Fruit fly (Drosophila melanogaster) whole organism, prepupa: ENCODE results near the gene Cpr30B.

Experiments
- CG11762 ChIP-seq: fragments of 200-800 bp; sonication (Bioruptor generic); optimal IDR thresholded peaks from 3 replicates; lab custom pipeline; 2016; ENCODE audit warnings: missing biosample characterization, missing genetic modification characterization; ENCODE audit not compliant: insufficient read depth
- CG11902 ChIP-seq: fragments of 200-800 bp; sonication (Bioruptor generic); optimal IDR thresholded peaks from 3 replicates; lab custom pipeline; 2016; ENCODE audit warnings: missing biosample characterization, missing genetic modification characterization
- CG15336 ChIP-seq: fragments of 200-800 bp; sonication (Bioruptor generic); IDR thresholded peaks from 2 replicates; pipeline ENCODE4 v1.3.6; 2022; ENCODE audit warnings: missing biosample characterization, missing genetic modification characterization
- CG1621 ChIP-seq: fragments of 200-800 bp; sonication (Bioruptor generic); optimal IDR thresholded peaks from 3 replicates; lab custom pipeline; 2018; ENCODE audit warnings: missing biosample characterization, mild to moderate bottlenecking, missing genetic modification characterization
- CG3032 ChIP-seq: fragments of 200-800 bp; optimal IDR thresholded peaks from 2 replicates; lab custom pipeline; 2019; ENCODE audit warnings: missing biosample characterization, mild to moderate bottlenecking, missing genetic modification characterization, moderate library complexity
- CG34406 ChIP-seq: fragments of 200-800 bp; sonication (Bioruptor generic); optimal IDR thresholded peaks from 3 replicates; lab custom pipeline; 2016; ENCODE audit warnings: missing biosample characterization, missing genetic modification characterization
- CG3919 ChIP-seq: fragments of 200-800 bp; sonication (Bioruptor generic); optimal IDR thresholded peaks from 3 replicates; lab custom pipeline; 2016; ENCODE audit warnings: missing biosample characterization, missing genetic modification characterization
- CG4318 ChIP-seq: fragments of 200-800 bp; sonication (Bioruptor generic); optimal IDR thresholded peaks from 3 replicates; lab custom pipeline; 2017; ENCODE audit warnings: missing biosample characterization, mild to moderate bottlenecking, missing genetic modification characterization
- CG6163 ChIP-seq: fragments of 200-800 bp; sonication (Bioruptor generic); IDR thresholded peaks from 3 replicates; pipeline ENCODE4 v1.3.6; 2022; ENCODE audit warnings: missing biosample characterization, missing genetic modification characterization
- CG6792 ChIP-seq: fragments of 200-800 bp; sonication (Bioruptor generic); optimal IDR thresholded peaks from 3 replicates; lab custom pipeline; 2016; ENCODE audit warnings: missing biosample characterization, missing genetic modification characterization
- CG6808 ChIP-seq: fragments of 200-800 bp; sonication (Bioruptor generic); optimal IDR thresholded peaks from 3 replicates; lab custom pipeline; 2017; ENCODE audit warnings: missing biosample characterization, missing genetic modification characterization, mild to moderate bottlenecking, moderate library complexity, missing genetic modification reagents
- CG6854 ChIP-seq: fragments of 200-800 bp; sonication (Bioruptor generic); optimal IDR thresholded peaks from 2 replicates; lab custom pipeline; 2017; ENCODE audit warnings: missing biosample characterization, mild to moderate bottlenecking, missing genetic modification characterization
- CG8319 ChIP-seq: fragments of 200-800 bp; sonication (Bioruptor generic); optimal IDR thresholded peaks from 3 replicates; lab custom pipeline; 2016; ENCODE audit warnings: missing biosample characterization, missing genetic modification characterization
- CG8632 ChIP-seq: fragments of 200-800 bp; sonication (Bioruptor generic); optimal IDR thresholded peaks from 3 replicates; lab custom pipeline; 2016; ENCODE audit warnings: missing biosample characterization, missing genetic modification characterization
- CG9139 ChIP-seq: fragments of 200-800 bp; sonication (Bioruptor generic); optimal IDR thresholded peaks from 3 replicates; lab custom pipeline; 2017; ENCODE audit warnings: missing biosample characterization, mild to moderate bottlenecking, missing genetic modification characterization
- Eip75B ChIP-seq: fragments of 200-800 bp; sonication (Bioruptor generic); optimal IDR thresholded peaks from 3 replicates; lab custom pipeline; 2016; ENCODE audit warnings: missing biosample characterization, missing genetic modification characterization
- Eip78C ChIP-seq: fragments of 200-800 bp; sonication (Bioruptor generic); peaks from one replicate; lab custom pipeline; 2016; ENCODE audit warnings: missing biosample characterization, missing genetic modification characterization
- Eip93F ChIP-seq: fragments of 200-800 bp; sonication (Bioruptor generic); optimal IDR thresholded peaks from 2 replicates; lab custom pipeline; 2016; ENCODE audit warnings: missing biosample characterization, mild to moderate bottlenecking, missing genetic modification characterization
- Ets96B ChIP-seq: fragments of 200-800 bp; optimal IDR thresholded peaks from 2 replicates; lab custom pipeline; 2019; ENCODE audit warnings: missing biosample characterization, mild to moderate bottlenecking, missing genetic modification characterization, moderate library complexity
- Hr38 ChIP-seq: sonication (Bioruptor generic); optimal IDR thresholded peaks from 2 replicates; lab custom pipeline; 2016; ENCODE audit warnings: missing biosample characterization, missing genetic modification characterization
- Lpt ChIP-seq: fragments of 200-800 bp; sonication (Bioruptor generic); optimal IDR thresholded peaks from 3 replicates; lab custom pipeline; 2016; ENCODE audit warnings: missing biosample characterization, missing genetic modification characterization
- Smox ChIP-seq: fragments of 200-800 bp; sonication (Bioruptor generic); optimal IDR thresholded peaks from 3 replicates; lab custom pipeline; 2016; ENCODE audit warnings: missing biosample characterization, missing genetic modification characterization
- Sox102F ChIP-seq: fragments of 200-800 bp; sonication (Bioruptor generic); optimal IDR thresholded peaks from 2 replicates; lab custom pipeline; 2016; ENCODE audit warnings: missing biosample characterization, mild to moderate bottlenecking, missing genetic modification characterization
- Sox14 ChIP-seq: fragments of 200-800 bp; sonication (Bioruptor generic); optimal IDR thresholded peaks from 3 replicates; lab custom pipeline; 2016; ENCODE audit warnings: missing biosample characterization, missing genetic modification characterization
- Sox15 ChIP-seq: fragments of 200-800 bp; sonication (Bioruptor generic); optimal IDR thresholded peaks from 3 replicates; lab custom pipeline; 2016; ENCODE audit warnings: missing biosample characterization, missing genetic modification characterization
- achi ChIP-seq: fragments of 200-800 bp; sonication (Bioruptor generic); optimal IDR thresholded peaks from 3 replicates; lab custom pipeline; 2016; ENCODE audit warnings: missing biosample characterization, missing genetic modification characterization
- cyc ChIP-seq: fragments of 200-800 bp; sonication (Bioruptor generic); optimal IDR thresholded peaks from 3 replicates; lab custom pipeline; 2016; ENCODE audit warnings: missing biosample characterization, missing genetic modification characterization
- eg ChIP-seq: fragments of 200-800 bp; sonication (Bioruptor generic); IDR thresholded peaks from 3 replicates; pipeline ENCODE4 v1.3.6; 2022; ENCODE audit warnings: missing biosample characterization, missing genetic modification characterization
- esn ChIP-seq: fragments of 200-800 bp; sonication (Bioruptor generic); optimal IDR thresholded peaks from 2 replicates; lab custom pipeline; 2016; ENCODE audit warnings: missing biosample characterization, mild to moderate bottlenecking, missing genetic modification characterization, moderate library complexity
- fd59A ChIP-seq: fragments of 200-800 bp; sonication (Bioruptor generic); optimal IDR thresholded peaks from 2 replicates; lab custom pipeline; 2017; ENCODE audit warnings: missing biosample characterization, mild to moderate bottlenecking, missing genetic modification characterization, missing genetic modification reagents
- fd85E ChIP-seq: fragments of 200-800 bp; sonication (Bioruptor generic); optimal IDR thresholded peaks from 3 replicates; lab custom pipeline; 2016; ENCODE audit warnings: missing biosample characterization, missing genetic modification characterization
- fkh ChIP-seq: fragments of 200-800 bp; sonication (Bioruptor generic); optimal IDR thresholded peaks from 3 replicates; lab custom pipeline; 2017; ENCODE audit warnings: missing biosample characterization, mild to moderate bottlenecking, missing genetic modification characterization, moderate library complexity
- lz ChIP-seq: fragments of 200-800 bp; sonication (Bioruptor generic); optimal IDR thresholded peaks from 3 replicates; lab custom pipeline; 2016; ENCODE audit warnings: missing biosample characterization, missing genetic modification characterization
- net ChIP-seq: fragments of 200-800 bp; sonication (Bioruptor generic); optimal IDR thresholded peaks from 3 replicates; lab custom pipeline; 2016; ENCODE audit warnings: missing biosample characterization, missing genetic modification characterization
- svp ChIP-seq: fragments of 200-800 bp; sonication (Bioruptor generic); peaks from one replicate; lab custom pipeline; 2016; ENCODE audit warnings: missing biosample characterization, missing genetic modification characterization
- topi ChIP-seq: fragments of 200-800 bp; sonication (Bioruptor generic); optimal IDR thresholded peaks from 3 replicates; lab custom pipeline; 2016; ENCODE audit warnings: missing biosample characterization, missing genetic modification characterization
- vri ChIP-seq: fragments of 200-800 bp; sonication (Bioruptor generic); optimal IDR thresholded peaks from 3 replicates; lab custom pipeline; 2016; ENCODE audit warnings: missing biosample characterization, mild to moderate bottlenecking, missing genetic modification characterization

Gene Cpr30B

dm6 chr2L:9494663-9495417, 47.8 kb upstream of the Cpr30B start, which contains the start of gene Gdi (continued):
- TF ChIP-seq CG8632 (GFP tag; lab: Kevin White, UChicago) (no peak), Eip75B (GFP tag; lab: Kevin White, UChicago) (no peak), Sox14 (no peak), eg (GFP tag; lab: Robert Waterston, UW) (no peak), CG6792 (GFP tag; lab: Kevin White, UChicago) (peak; percentile 2), Hr38 (GFP tag; lab: Kevin White, UChicago) (no peak), cyc (no peak), fd85E (no peak), lz (GFP tag; lab: Kevin White, UChicago) (peak; percentile 9), CG34406 (GFP tag; lab: Kevin White, UChicago) (no peak), CG6808 (GFP tag; lab: Kevin White, UChicago) (no peak), esn (GFP tag; lab: Kevin White, UChicago) (no peak), Ets96B (tag; lab: Kevin White, UChicago) (no peak), achi (GFP tag; lab: Kevin White, UChicago) (no peak), CG4318 (GFP tag; lab: Kevin White, UChicago) (no peak), CG15336 (GFP tag; lab: Robert Waterston, UW) (no peak)

dm6 chr2L:9495418-9495779, 47.3 kb upstream of the Cpr30B start, which contains the start of gene CG33298:
TSS of gene CG33298 (plus strand) at chr2L:9495474.
- TF ChIP-seq CG11762 (GFP tag; lab: Kevin White, UChicago) = no peak
- no peak for TF ChIP-seq fd85E
- TF ChIP-seq CG3919 (GFP tag; lab: Kevin White, UChicago) = peak; percentile 15
- no peak for TF ChIP-seq CG1621
- TF ChIP-seq Sox14 = peak; percentile 40
- TF ChIP-seq topi (GFP tag; lab: Kevin White, UChicago) = no peak
- no peak for TF ChIP-seq fd59A (GFP tag; lab: Kevin White, UChicago)
- no peak for TF ChIP-seq Lpt
- TF ChIP-seq CG3032 (tag; lab: Kevin White, UChicago) = no peak
- TF ChIP-seq Eip93F (GFP tag; lab: Kevin White, UChicago) = no peak
- peak; percentile 53 for TF ChIP-seq Eip78C (GFP tag; lab: Kevin White, UChicago)
- TF ChIP-seq CG6163 = no peak
- peak; percentile 37 for TF ChIP-seq CG6854
- peak; percentile 33; the same call in 1 of the 3 replicates for TF ChIP-seq eg (GFP tag; lab: Robert Waterston, UW)
- TF ChIP-seq Sox102F (GFP tag; lab: Kevin White, UChicago) = no peak
- TF ChIP-seq Smox (GFP tag; lab: Kevin White, UChicago) = no peak
- no peak for TF ChIP-seq CG6808 (GFP tag; lab: Kevin White, UChicago)
- TF ChIP-seq CG9139 (GFP tag; lab: Kevin White, UChicago) = no peak
- TF ChIP-seq Ets96B (tag; lab: Kevin White, UChicago) = no peak
- peak; percentile 31 for TF ChIP-seq vri (GFP tag; lab: Kevin White, UChicago)
- no peak for TF ChIP-seq fkh
- no peak for TF ChIP-seq CG11902
- no peak for TF ChIP-seq Eip75B (GFP tag; lab: Kevin White, UChicago)
- TF ChIP-seq CG8319 (GFP tag; lab: Kevin White, UChicago) = no peak
- TF ChIP-seq net = no peak
- TF ChIP-seq Sox15 = no peak

dm6 chr2L:9495870-9496269, 46.8 kb upstream of the Cpr30B start:
- TF ChIP-seq cyc (no peak), net (no peak), svp (GFP tag; lab: Kevin White, UChicago) (peak; percentile 79), Eip78C (GFP tag; lab: Kevin White, UChicago) (peak; percentile 40), fd59A (GFP tag; lab: Kevin White, UChicago) (no peak), CG6163 (no peak)
